Worm (Caenorhabditis elegans): Measurements from ENCODE around the gene faxc-2.

DNA sequence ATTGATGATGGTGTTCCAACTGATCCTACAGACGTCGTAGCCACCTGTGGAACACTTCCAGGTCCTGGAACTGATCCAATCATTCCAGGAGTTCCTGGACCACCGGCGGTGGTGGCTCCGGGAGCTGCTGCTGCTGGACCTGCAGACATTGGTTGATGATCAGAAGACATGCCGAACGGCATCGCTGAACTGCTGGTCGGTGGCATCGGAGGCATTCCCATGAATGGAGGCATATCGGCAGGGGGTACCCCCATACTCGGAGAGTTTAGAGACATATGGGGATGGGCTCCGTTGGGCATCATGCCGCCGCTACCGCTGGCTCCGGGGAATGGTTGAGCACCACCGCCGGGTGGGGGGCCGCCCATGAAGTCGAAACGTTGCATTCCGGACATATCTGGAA lies 16.2 kb downstream of the faxc-2 start:
- TF ChIP-seq snpc-4 (tag; optimal IDR thresholded peaks at IDR 0.05) (no peak), nhr-23 (tag; optimal IDR thresholded peaks at IDR 0.05) (no peak), lin-13 (GFP tag; optimal IDR thresholded peaks at IDR 0.05) (no peak), egl-27 (tag; optimal IDR thresholded peaks at IDR 0.05) (no peak), nhr-237 (tag; optimal IDR thresholded peaks at IDR 0.05) (no peak), ztf-4 (tag; optimal IDR thresholded peaks at IDR 0.05) (no peak), ztf-11 (tag; optimal IDR thresholded peaks at IDR 0.05) (no peak), unc-39 (tag; optimal IDR thresholded peaks at IDR 0.05) (no peak)

All from whole organism, L2 larva.